Worm (Caenorhabditis elegans): ENCODE measurements around the gene igcm-4.

ce11 chrX:2090493-2090892 is 44.3 kb upstream of the igcm-4 start:
- TF ChIP-seq ama-1 (optimal IDR thresholded peaks at IDR 0.05) (no peak), fkh-10 (GFP tag; optimal IDR thresholded peaks at IDR 0.05) (no peak), nhr-67 (tag; optimal IDR thresholded peaks at IDR 0.05) (no peak)

Measured in whole organism, L3 larva.